Worm (Caenorhabditis elegans): Measurements from ENCODE around the gene cyp-32A1.

DNA sequence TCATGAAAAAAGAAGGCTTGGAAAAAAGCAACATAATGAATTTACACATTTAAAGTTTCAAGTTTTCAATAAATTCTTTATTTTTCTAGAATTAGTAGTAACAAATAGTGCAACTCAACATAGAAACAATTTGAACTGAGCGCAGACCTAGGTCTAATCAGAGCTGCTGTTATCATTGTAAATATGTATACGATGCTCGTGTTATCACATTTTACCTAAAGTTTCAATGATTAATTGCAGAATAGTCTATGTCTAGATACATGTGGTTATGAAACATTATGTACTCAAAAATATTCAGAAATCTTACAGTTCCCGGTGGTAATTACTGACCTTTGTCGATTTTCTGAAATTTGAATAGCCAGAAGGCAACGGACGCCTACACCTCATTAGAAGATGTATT lies 25.6 kb upstream of the cyp-32A1 start:
- TF ChIP-seq mdl-1 (tag; optimal IDR thresholded peaks at IDR 0.05) (no peak), zag-1 (tag; optimal IDR thresholded peaks at IDR 0.05) (no peak), blmp-1 (tag; optimal IDR thresholded peaks at IDR 0.05; ENCODE audit: insufficient read depth) (no peak), ZK546.5 (tag; optimal IDR thresholded peaks at IDR 0.05) (no peak), unc-62 (GFP tag; optimal IDR thresholded peaks at IDR 0.05) (no peak), unc-39 (tag; optimal IDR thresholded peaks at IDR 0.05) (no peak)

All from whole organism, L2 larva.